Worm (Caenorhabditis elegans) whole organism, L4 larva: ENCODE measurements around the gene Y39A1A.27.

Experiments
- ZK337.2 ChIP-seq: fragments of 200-800 bp; sonication (Bioruptor generic); IDR thresholded peaks from 2 replicates; pipeline ENCODE4 v1.3.6; 2022; ENCODE audit warnings: missing genetic modification reagents, missing genetic modification characterization, missing compliant biosample characterization
- aha-1 ChIP-seq: fragments of 150-350 bp; peaks from one replicate; lab custom pipeline; 2014; ENCODE audit warnings: missing biosample characterization, missing genetic modification characterization
- spr-3 ChIP-seq: fragments of 200-800 bp; sonication (Bioruptor generic); optimal IDR thresholded peaks from 2 replicates; lab custom pipeline; 2018; ENCODE audit warnings: mild to moderate bottlenecking, missing genetic modification characterization, missing compliant biosample characterization
- zag-1 ChIP-seq: fragments of 150-350 bp; optimal IDR thresholded peaks from 2 replicates; lab custom pipeline; 2014; ENCODE audit warnings: missing biosample characterization, missing genetic modification characterization

- TF ChIP-seq aha-1 (tag; lab: Kevin White, UChicago): no peak
- TF ChIP-seq zag-1: no peak
- TF ChIP-seq spr-3 (GFP tag; lab: Kevin White, UChicago): no peak
- TF ChIP-seq ZK337.2 (GFP tag; lab: Robert Waterston, UW): no peak
These were observed 26.4 kb upstream of the Y39A1A.27 start, which contains the start of gene Y39A1A.24 for ce11 chrIII:10612333-10612732.
